Fruit fly (Drosophila melanogaster) whole organism, embryonic: Measurements from ENCODE around the gene par-6.

ENCODE experiments used
- Aef1 ChIP-seq: fragments of 200-800 bp; sonication (Bioruptor generic); IDR thresholded peaks from 3 replicates; pipeline ENCODE4 v1.3.6; 2022; ENCODE audit warnings: missing biosample characterization, missing genetic modification characterization
- B-H1 ChIP-seq: fragments of 200-800 bp; sonication (Bioruptor generic); IDR thresholded peaks from 3 replicates; pipeline ENCODE4 v1.3.6; 2022; ENCODE audit warnings: missing biosample characterization, missing genetic modification characterization
- CG12104 ChIP-seq: fragments of 200-800 bp; sonication (Bioruptor generic); optimal IDR thresholded peaks from 3 replicates; lab custom pipeline; 2016; ENCODE audit warnings: missing biosample characterization, missing genetic modification characterization
- CG13123 ChIP-seq: fragments of 200-800 bp; sonication (Bioruptor generic); optimal IDR thresholded peaks from 2 replicates; lab custom pipeline; 2016; ENCODE audit warnings: missing biosample characterization, missing genetic modification characterization
- CG13775 ChIP-seq: fragments of 200-800 bp; sonication (Bioruptor generic); optimal IDR thresholded peaks from 3 replicates; lab custom pipeline; 2017; ENCODE audit warnings: missing biosample characterization, mild to moderate bottlenecking, missing genetic modification characterization
- CG14667 ChIP-seq: fragments of 200-800 bp; sonication (Bioruptor generic); IDR thresholded peaks from 2 replicates; pipeline ENCODE4 v1.3.6; 2022; ENCODE audit warnings: missing biosample characterization, missing genetic modification characterization
- CG14860 ChIP-seq: fragments of 200-800 bp; sonication (Bioruptor generic); IDR thresholded peaks from 3 replicates; pipeline ENCODE4 v1.3.6; 2022; ENCODE audit warnings: missing biosample characterization, missing genetic modification characterization; ENCODE audit not compliant: partially characterized antibody
- CG1603 ChIP-seq: fragments of 200-800 bp; sonication (Bioruptor generic); optimal IDR thresholded peaks from 2 replicates; lab custom pipeline; 2019; ENCODE audit warnings: missing biosample characterization, mild to moderate bottlenecking, missing genetic modification characterization, moderate library complexity
- CG16863 ChIP-seq: fragments of 200-800 bp; sonication (Bioruptor generic); optimal IDR thresholded peaks from 3 replicates; lab custom pipeline; 2016; ENCODE audit warnings: missing biosample characterization, missing genetic modification characterization
- CG17361 ChIP-seq: fragments of 200-800 bp; sonication (Bioruptor generic); IDR thresholded peaks from 3 replicates; pipeline ENCODE4 v1.3.6; 2022; ENCODE audit warnings: missing biosample characterization, missing genetic modification characterization
- CG18764 ChIP-seq: fragments of 200-800 bp; sonication (Bioruptor generic); optimal IDR thresholded peaks from 3 replicates; lab custom pipeline; 2016; ENCODE audit warnings: missing biosample characterization, missing genetic modification characterization
- CG2120 ChIP-seq: fragments of 200-800 bp; sonication (Bioruptor generic); optimal IDR thresholded peaks from 3 replicates; lab custom pipeline; 2016; ENCODE audit warnings: missing biosample characterization, missing genetic modification characterization
- CG30403 ChIP-seq: fragments of 200-800 bp; sonication (Bioruptor generic); optimal IDR thresholded peaks from 3 replicates; lab custom pipeline; 2016; ENCODE audit warnings: missing biosample characterization, missing genetic modification characterization
- CG33557 ChIP-seq: fragments of 200-800 bp; sonication (Bioruptor generic); optimal IDR thresholded peaks from 2 replicates; lab custom pipeline; 2019; ENCODE audit warnings: missing biosample characterization, mild to moderate bottlenecking, missing genetic modification characterization, moderate library complexity
- CG3847 ChIP-seq: fragments of 200-800 bp; sonication (Bioruptor generic); IDR thresholded peaks from 2 replicates; pipeline ENCODE4 v1.3.6; 2022; ENCODE audit warnings: missing biosample characterization, missing genetic modification characterization
- CG5245 ChIP-seq: fragments of 200-800 bp; sonication (Bioruptor generic); optimal IDR thresholded peaks from 3 replicates; lab custom pipeline; 2016; ENCODE audit warnings: missing biosample characterization, missing genetic modification characterization
- CG6272 ChIP-seq: fragments of 200-800 bp; sonication (Bioruptor generic); IDR thresholded peaks from 2 replicates; pipeline ENCODE4 v1.3.6; 2022; ENCODE audit warnings: missing biosample characterization, missing genetic modification characterization
- CG6765 ChIP-seq: fragments of 200-800 bp; sonication (Bioruptor generic); optimal IDR thresholded peaks from 3 replicates; lab custom pipeline; 2017; ENCODE audit warnings: missing biosample characterization, mild to moderate bottlenecking, missing genetic modification characterization
- CoRest ChIP-seq: fragments of 200-800 bp; sonication (Bioruptor generic); optimal IDR thresholded peaks from 3 replicates; lab custom pipeline; 2018; ENCODE audit warnings: missing biosample characterization, mild to moderate bottlenecking, missing genetic modification characterization, moderate library complexity
- CrebB ChIP-seq: fragments of 200-800 bp; sonication (Bioruptor generic); optimal IDR thresholded peaks from 3 replicates; lab custom pipeline; 2018; ENCODE audit warnings: missing biosample characterization, mild to moderate bottlenecking, missing genetic modification characterization
- Dad ChIP-seq: fragments of 200-800 bp; sonication (Bioruptor generic); optimal IDR thresholded peaks from 3 replicates; lab custom pipeline; 2016; ENCODE audit warnings: missing biosample characterization, missing genetic modification characterization
- Ets97D ChIP-seq: fragments of 200-800 bp; sonication (Bioruptor generic); optimal IDR thresholded peaks from 3 replicates; lab custom pipeline; 2016; ENCODE audit warnings: missing biosample characterization, missing genetic modification characterization
- MBD-R2 ChIP-seq: fragments of 200-800 bp; sonication (Bioruptor generic); IDR thresholded peaks from 2 replicates; pipeline ENCODE4 v1.3.6; 2022; ENCODE audit warnings: missing biosample characterization, missing genetic modification characterization
- Med ChIP-seq: fragments of 200-800 bp; sonication (Bioruptor generic); peaks from one replicate; lab custom pipeline; 2016; ENCODE audit warnings: missing biosample characterization, missing genetic modification characterization, mild to moderate bottlenecking, inconsistent platforms, moderate library complexity
- Nf-YB ChIP-seq: fragments of 200-800 bp; sonication (Bioruptor generic); optimal IDR thresholded peaks from 3 replicates; lab custom pipeline; 2019; ENCODE audit warnings: missing biosample characterization, mild to moderate bottlenecking, missing genetic modification characterization, moderate library complexity
- Oaz ChIP-seq: fragments of 200-800 bp; sonication (Bioruptor generic); IDR thresholded peaks from 2 replicates; pipeline ENCODE4 v1.3.6; 2022; ENCODE audit warnings: missing biosample characterization, missing genetic modification characterization
- Stat92E ChIP-seq, 3 experiments: fragments of >200 bp in 2 of 3; fragments of 200-800 bp in 1 of 3; sonication (Bioruptor generic) in 1 of 3; optimal IDR thresholded peaks; 2 replicates each; lab custom pipeline; 2017 to 2019; ENCODE audit warnings: missing biosample characterization in 3 of 3, missing genetic modification characterization in 3 of 3, mild to moderate bottlenecking in 1 of 3, moderate library complexity in 1 of 3
- Usf ChIP-seq: fragments of 200-800 bp; sonication (Bioruptor generic); optimal IDR thresholded peaks from 2 replicates; lab custom pipeline; 2017; ENCODE audit warnings: missing genotype, missing biosample characterization, missing genetic modification characterization
- Xrp1 ChIP-seq: fragments of 200-800 bp; sonication (Bioruptor generic); IDR thresholded peaks from 2 replicates; pipeline ENCODE4 v1.3.6; 2022; ENCODE audit warnings: missing biosample characterization, missing genetic modification characterization
- amos ChIP-seq: fragments of 200-800 bp; sonication (Bioruptor generic); IDR thresholded peaks from 2 replicates; pipeline ENCODE4 v1.3.6; 2022; ENCODE audit warnings: missing biosample characterization, missing genetic modification characterization; ENCODE audit not compliant: partially characterized antibody
- ap ChIP-seq: fragments of 200-800 bp; sonication (Bioruptor generic); IDR thresholded peaks from 2 replicates; pipeline ENCODE4 v1.3.6; 2022; ENCODE audit warnings: missing biosample characterization, missing genetic modification characterization
- br ChIP-seq: fragments of >200 bp; optimal IDR thresholded peaks from 2 replicates; lab custom pipeline; 2017
- ci ChIP-seq: fragments of 200-800 bp; sonication (Bioruptor generic); IDR thresholded peaks from 3 replicates; pipeline ENCODE4 v1.3.6; 2022; ENCODE audit warnings: missing biosample characterization, missing genetic modification characterization
- crp ChIP-seq, 2 experiments: fragments of 200-800 bp; sonication (Bioruptor generic); optimal IDR thresholded peaks; 2 replicates in 1 of 2; 3 replicates in 1 of 2; lab custom pipeline; 2017; ENCODE audit warnings: missing biosample characterization in 2 of 2, missing genetic modification characterization in 2 of 2, mild to moderate bottlenecking in 1 of 2, moderate library complexity in 1 of 2
- dan ChIP-seq: fragments of 200-800 bp; sonication (Bioruptor generic); IDR thresholded peaks from 2 replicates; pipeline ENCODE4 v1.3.6; 2022; ENCODE audit warnings: missing biosample characterization, missing genetic modification characterization
- en ChIP-seq: fragments of 200-800 bp; sonication (Bioruptor generic); optimal IDR thresholded peaks from 2 replicates; lab custom pipeline; 2016; ENCODE audit warnings: missing biosample characterization, missing genetic modification characterization
- hbn ChIP-seq: fragments of 200-800 bp; sonication (Bioruptor generic); IDR thresholded peaks from 2 replicates; pipeline ENCODE4 v1.3.6; 2022; ENCODE audit warnings: missing biosample characterization, missing genetic modification characterization; ENCODE audit not compliant: partially characterized antibody
- jigr1 ChIP-seq: fragments of 200-800 bp; sonication (Bioruptor generic); IDR thresholded peaks from 3 replicates; pipeline ENCODE4 v1.3.6; 2022; ENCODE audit warnings: missing biosample characterization, missing genetic modification characterization
- luna ChIP-seq: fragments of 200-800 bp; sonication (Bioruptor generic); optimal IDR thresholded peaks from 2 replicates; lab custom pipeline; 2016; ENCODE audit warnings: missing biosample characterization, missing genetic modification characterization
- p53 ChIP-seq: fragments of 200-800 bp; sonication (Bioruptor generic); optimal IDR thresholded peaks from 2 replicates; lab custom pipeline; 2016; ENCODE audit warnings: missing biosample characterization, missing genetic modification characterization
- phol ChIP-seq: fragments of 200-800 bp; sonication (Bioruptor generic); optimal IDR thresholded peaks from 3 replicates; lab custom pipeline; 2018; ENCODE audit warnings: missing biosample characterization, mild to moderate bottlenecking, missing genetic modification characterization, moderate library complexity
- pzg ChIP-seq: fragments of 200-800 bp; sonication (Bioruptor generic); optimal IDR thresholded peaks from 3 replicates; lab custom pipeline; 2018; ENCODE audit warnings: missing biosample characterization, mild to moderate bottlenecking, missing genetic modification characterization, moderate library complexity
- row ChIP-seq: fragments of 200-800 bp; sonication (Bioruptor generic); IDR thresholded peaks from 3 replicates; pipeline ENCODE4 v1.3.6; 2022; ENCODE audit warnings: missing biosample characterization, missing genetic modification characterization
- sd ChIP-seq: fragments of 200-800 bp; sonication (Bioruptor generic); optimal IDR thresholded peaks from 3 replicates; lab custom pipeline; 2018; ENCODE audit warnings: missing biosample characterization, mild to moderate bottlenecking, missing genetic modification characterization, moderate library complexity
- seq ChIP-seq: fragments of 200-800 bp; sonication (Bioruptor generic); IDR thresholded peaks from 2 replicates; pipeline ENCODE4 v1.3.6; 2022; ENCODE audit warnings: missing biosample characterization, missing genetic modification characterization
- stc ChIP-seq: fragments of 200-800 bp; sonication (Bioruptor generic); IDR thresholded peaks from 2 replicates; pipeline ENCODE4 v1.3.6; 2022; ENCODE audit warnings: missing biosample characterization, missing genetic modification characterization
- tup ChIP-seq: fragments of 200-800 bp; sonication (Bioruptor generic); optimal IDR thresholded peaks from 2 replicates; lab custom pipeline; 2016; ENCODE audit warnings: missing biosample characterization, mild to moderate bottlenecking, missing genetic modification characterization, moderate library complexity
- zen2 ChIP-seq: fragments of 200-800 bp; sonication (Bioruptor generic); IDR thresholded peaks from 3 replicates; pipeline ENCODE4 v1.3.6; 2022; ENCODE audit warnings: missing biosample characterization, missing genetic modification characterization; ENCODE audit not compliant: partially characterized antibody

par-6 gene

DNA sequence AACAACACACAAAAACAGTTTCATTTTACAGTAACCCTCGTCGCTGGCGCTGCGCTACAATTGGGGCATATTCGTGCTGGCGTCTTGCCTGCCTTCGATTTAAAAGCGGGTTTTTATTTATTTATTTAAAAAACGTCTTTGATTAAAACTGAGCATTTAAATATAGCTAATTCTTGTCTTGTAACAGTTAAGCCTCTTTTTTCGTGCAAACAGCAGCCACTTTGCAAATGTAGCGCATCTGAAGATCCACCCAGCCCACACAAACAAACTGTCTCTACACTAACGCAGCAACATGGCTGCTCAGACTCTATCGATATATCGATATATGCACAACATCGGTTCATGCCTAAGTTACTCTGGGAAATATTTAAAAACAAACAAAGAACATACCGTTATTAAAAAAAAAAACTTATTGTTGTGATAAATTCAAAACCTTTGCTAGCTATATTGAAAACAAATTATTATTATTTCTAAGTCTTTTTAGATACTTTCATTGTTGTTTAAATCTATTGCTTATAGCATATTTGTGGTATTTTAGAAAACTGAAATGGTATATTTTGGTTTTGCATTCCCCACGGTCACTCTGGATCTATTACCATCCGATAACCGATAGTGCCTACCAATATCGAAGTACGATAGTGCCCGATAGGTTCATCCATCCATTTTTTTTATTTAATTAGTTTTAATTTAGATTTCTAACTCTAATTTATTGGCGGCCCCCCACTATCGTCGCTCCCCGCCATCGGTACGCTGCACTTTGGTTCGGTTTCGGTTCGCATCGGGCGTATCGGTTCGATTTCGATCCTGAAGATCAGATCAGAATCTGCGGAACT lies at the start of gene par-6, which contains the start of gene CG8188 (continued):
- peak; percentile 90 for TF ChIP-seq CG30403 (GFP tag; lab: Kevin White, UChicago)
- peak; percentile 91 for TF ChIP-seq CG13775 (GFP tag; lab: Kevin White, UChicago)
- TF ChIP-seq CG13123 (GFP tag; lab: Kevin White, UChicago): peak; percentile 81
- peak; percentile 80 for TF ChIP-seq CG33557 (GFP tag; lab: Kevin White, UChicago)
- TF ChIP-seq phol (tag; lab: Kevin White, UChicago): peak; percentile 96
- TF ChIP-seq CG6765: peak; percentile 56
- peak; percentile 41 for TF ChIP-seq sd (tag; lab: Kevin White, UChicago)
- peak; percentile 65 for TF ChIP-seq Nf-YB (GFP tag; lab: Kevin White, UChicago)
- peak; percentile 88 for TF ChIP-seq CG3847 (GFP tag; lab: Robert Waterston, UW)
- TF ChIP-seq seq (GFP tag; lab: Robert Waterston, UW): peak; percentile 90
- peak; percentile 68 for TF ChIP-seq Ets97D (GFP tag; lab: Kevin White, UChicago)
- TF ChIP-seq Med (GFP tag; lab: Kevin White, UChicago): peak; percentile 99
- peak; percentile 88 for TF ChIP-seq Dad (GFP tag; lab: Kevin White, UChicago)
- TF ChIP-seq Stat92E (GFP tag; optimal IDR thresholded peaks at IDR 0.05; lab: Kevin White, UChicago): peak in 1 of 3 experiments; percentile 18
- peak; percentile 84 for TF ChIP-seq CrebB
- TF ChIP-seq CG14667 (GFP tag; lab: Robert Waterston, UW): peak; percentile 82
- peak; percentile 90 for TF ChIP-seq ci (GFP tag; lab: Robert Waterston, UW)
- peak; percentile 83 for TF ChIP-seq CG17361 (GFP tag; lab: Robert Waterston, UW)
- peak; percentile 66; the same call in 1 of the 2 replicates for TF ChIP-seq Oaz (GFP tag; lab: Robert Waterston, UW)
- TF ChIP-seq dan (GFP tag; lab: Robert Waterston, UW): no peak; the same call in 1 of the 2 replicates
- TF ChIP-seq hbn (GFP tag; lab: Robert Waterston, UW): 0 out of 2 replicates have a peak, but pooled peaks have one; percentile 47
- TF ChIP-seq Aef1 (GFP tag; lab: Robert Waterston, UW): peak; percentile 89
- peak; percentile 47 for TF ChIP-seq pzg (GFP tag; lab: Kevin White, UChicago)
- peak; percentile 82; the same call in 2 of the 3 replicates for TF ChIP-seq jigr1 (GFP tag; lab: Robert Waterston, UW)
- TF ChIP-seq CG16863 (GFP tag; lab: Kevin White, UChicago): peak; percentile 89
- peak; percentile 62 for TF ChIP-seq amos
- TF ChIP-seq luna: peak; percentile 49
- peak; percentile 88 for TF ChIP-seq stc
- peak; percentile 65 for TF ChIP-seq MBD-R2 (GFP tag; lab: Robert Waterston, UW)
- peak; percentile 88 for TF ChIP-seq CoRest (tag; lab: Kevin White, UChicago)
- TF ChIP-seq crp (GFP tag; optimal IDR thresholded peaks at IDR 0.05; lab: Kevin White, UChicago): peak in 1 of 2 experiments; percentile 32
- TF ChIP-seq CG2120 (GFP tag; lab: Kevin White, UChicago): peak; percentile 93
- TF ChIP-seq CG14860: peak; percentile 60; the same call in 2 of the 3 replicates
- peak; percentile 68 for TF ChIP-seq p53
- peak; percentile 70 for TF ChIP-seq CG1603 (tag; lab: Kevin White, UChicago)
- peak; percentile 70 for TF ChIP-seq CG5245 (GFP tag; lab: Kevin White, UChicago)
- peak; percentile 41 for TF ChIP-seq en (GFP tag; lab: Kevin White, UChicago)
- TF ChIP-seq Usf (GFP tag; lab: Kevin White, UChicago): peak; percentile 77
- no peak; the same call in 2 of the 3 replicates for TF ChIP-seq zen2 (GFP tag; lab: Robert Waterston, UW)
- peak; percentile 84 for TF ChIP-seq B-H1 (GFP tag; lab: Robert Waterston, UW)
- no peak for TF ChIP-seq br (lab: Kevin White, UChicago)
- TF ChIP-seq tup (GFP tag; lab: Kevin White, UChicago): peak; percentile 72
- TF ChIP-seq CG12104 (GFP tag; lab: Kevin White, UChicago): peak; percentile 69
- peak; percentile 92 for TF ChIP-seq Xrp1
- TF ChIP-seq CG18764 (GFP tag; lab: Kevin White, UChicago): peak; percentile 68
- TF ChIP-seq row (GFP tag; lab: Robert Waterston, UW): peak; percentile 100
- TF ChIP-seq ap (GFP tag; lab: Robert Waterston, UW): peak; percentile 71
- peak; percentile 81 for TF ChIP-seq CG6272 (GFP tag; lab: Robert Waterston, UW)
